Fruit fly (Drosophila melanogaster): Measurements from ENCODE around the gene CG11672.

The CG11672 gene

DNA sequence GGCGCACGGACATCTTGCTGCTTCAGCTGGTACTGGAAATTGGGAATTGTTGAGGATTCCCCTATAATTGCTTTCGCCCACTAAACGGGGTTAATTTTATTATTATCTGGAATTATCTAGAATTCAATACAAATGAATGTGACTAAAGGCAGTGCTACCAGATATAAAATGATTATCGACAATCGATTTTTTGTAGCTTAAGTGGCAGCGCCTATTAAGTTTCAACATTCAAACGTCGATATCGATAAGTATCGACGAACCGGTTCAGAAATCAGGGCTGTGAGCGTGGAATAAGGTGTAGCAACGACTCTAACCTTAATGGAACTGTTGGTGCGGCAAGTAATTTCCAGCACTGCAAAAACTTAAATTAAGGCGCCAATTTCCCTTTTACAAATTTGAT, 14.7 kb upstream of the CG11672 start, which contains the start of gene Sgt1:
Gene Sgt1, minus strand, starts transcription at position 165 of the 400 bp plus-strand sequence.
- TF ChIP-seq HLH106 (tag; optimal IDR thresholded peaks at IDR 0.05): peak; percentile 33
- no peak for TF ChIP-seq Rel (GFP tag; optimal IDR thresholded peaks at IDR 0.05)
- peak; percentile 91 for TF ChIP-seq Rel (tag; optimal IDR thresholded peaks at IDR 0.05)
- TF ChIP-seq N (GFP tag; optimal IDR thresholded peaks at IDR 0.05): no peak
- no peak for TF ChIP-seq Jra (GFP tag; optimal IDR thresholded peaks at IDR 0.05)
- TF ChIP-seq Sp1 (GFP tag; optimal IDR thresholded peaks at IDR 0.05): no peak
- TF ChIP-seq foxo (GFP tag; optimal IDR thresholded peaks at IDR 0.05): peak in 1 of 2 experiments; percentile 45
- TF ChIP-seq Mio (GFP tag; optimal IDR thresholded peaks at IDR 0.05): no peak
- peak; percentile 39 for TF ChIP-seq ey (GFP tag; optimal IDR thresholded peaks at IDR 0.05)
- TF ChIP-seq OdsH (GFP tag; optimal IDR thresholded peaks at IDR 0.05): peak; percentile 36
- TF ChIP-seq lola (GFP tag; optimal IDR thresholded peaks at IDR 0.05): no peak

DNA sequence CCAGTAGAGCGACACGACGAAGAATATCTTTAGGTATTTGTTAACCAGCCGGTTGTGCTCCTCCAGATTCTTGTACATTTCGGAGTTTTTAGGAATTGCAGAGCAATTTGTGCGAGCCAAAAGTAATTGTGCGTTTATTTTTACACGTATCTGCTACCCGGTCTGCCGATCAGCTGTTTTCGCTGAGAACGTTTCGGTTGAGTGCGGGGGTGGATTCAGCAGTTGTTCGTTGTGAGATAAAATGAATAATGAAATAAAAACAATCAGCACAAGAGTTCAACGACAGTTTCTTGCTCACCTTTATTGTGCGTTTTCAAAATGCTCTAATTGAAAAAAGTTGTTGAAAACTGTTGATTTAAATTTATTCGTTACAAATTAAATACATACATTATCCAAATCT, 13.5 kb upstream of the CG11672 start, which contains the start of gene nac:
Gene nac, minus strand, starts transcription at position 176 of the 400 bp plus-strand sequence.
- TF ChIP-seq ey (GFP tag; optimal IDR thresholded peaks at IDR 0.05) (no peak), foxo (GFP tag; optimal IDR thresholded peaks at IDR 0.05) (no peak), brk (GFP tag; optimal IDR thresholded peaks at IDR 0.05) (no peak), Hnf4 (GFP tag; optimal IDR thresholded peaks at IDR 0.05) (no peak), Vsx2 (GFP tag; optimal IDR thresholded peaks at IDR 0.05; ENCODE audit: partially characterized antibody) (no peak), GATAd (GFP tag; optimal IDR thresholded peaks at IDR 0.05) (no peak), fru (GFP tag; optimal IDR thresholded peaks at IDR 0.05) (no peak), Jra (GFP tag; optimal IDR thresholded peaks at IDR 0.05) (no peak), Hr78 (GFP tag; optimal IDR thresholded peaks at IDR 0.05) (no peak), Mio (GFP tag; optimal IDR thresholded peaks at IDR 0.05) (no peak), jim (GFP tag; optimal IDR thresholded peaks at IDR 0.05) (no peak), OdsH (GFP tag; optimal IDR thresholded peaks at IDR 0.05) (no peak), dsf (GFP tag; optimal IDR thresholded peaks at IDR 0.05; ENCODE audit: borderline replicate concordance) (no peak), usp (GFP tag; optimal IDR thresholded peaks at IDR 0.05) (no peak), Dif (GFP tag; optimal IDR thresholded peaks at IDR 0.05; ENCODE audit: partially characterized antibody) (peak; percentile 44), CG9705 (GFP tag; optimal IDR thresholded peaks at IDR 0.05) (peak; percentile 20), sv (GFP tag; optimal IDR thresholded peaks at IDR 0.05) (no peak), dmrt93B (GFP tag; optimal IDR thresholded peaks at IDR 0.05) (no peak), HLH106 (tag; optimal IDR thresholded peaks at IDR 0.05) (peak; percentile 21), Dfd (GFP tag; optimal IDR thresholded peaks at IDR 0.05) (no peak), Myc (optimal IDR thresholded peaks at IDR 0.05) (no peak), woc (GFP tag; optimal IDR thresholded peaks at IDR 0.05) (no peak), Rel (GFP tag; optimal IDR thresholded peaks at IDR 0.05) (no peak), Rel (tag; optimal IDR thresholded peaks at IDR 0.05) (no peak)

DNA sequence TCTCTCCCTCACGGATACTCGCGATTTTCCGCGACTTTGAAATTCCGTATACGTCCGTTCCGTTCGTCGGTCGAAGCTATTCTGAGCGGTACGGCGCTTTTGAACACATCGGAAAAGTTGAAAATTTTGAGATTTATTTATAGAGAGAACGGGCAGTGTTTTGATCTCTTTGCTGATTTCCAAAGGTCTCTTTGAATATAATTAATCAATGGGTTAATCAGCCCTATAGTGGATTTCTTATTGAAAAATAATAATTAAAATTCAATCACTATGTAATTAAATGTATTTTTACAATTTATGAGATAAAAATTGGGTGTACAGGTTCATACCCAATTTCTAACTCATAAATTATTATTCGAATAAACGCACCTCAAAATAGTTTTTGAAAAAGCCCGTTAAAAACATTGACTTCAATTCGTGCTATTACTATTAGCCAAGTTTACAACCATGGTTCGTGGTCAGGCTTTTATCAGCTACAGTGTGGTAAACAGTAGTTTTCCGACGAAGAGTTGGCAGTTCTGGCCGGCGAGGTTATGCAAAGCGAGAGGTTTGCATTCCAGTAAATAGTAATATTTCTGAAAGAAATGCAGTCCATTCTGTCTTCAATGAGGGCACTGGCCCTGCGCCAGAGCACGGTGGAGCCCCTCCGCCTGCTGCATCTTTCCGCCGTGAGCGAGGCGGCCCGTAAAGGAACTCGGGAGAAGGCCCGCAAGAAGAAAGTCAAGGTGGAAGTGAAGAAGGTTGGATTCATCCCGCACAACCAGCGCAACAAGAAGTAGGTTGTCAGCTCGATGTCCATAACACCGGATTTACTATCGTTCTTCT, 10.8 kb upstream of the CG11672 start, which contains the start of the genes CG9626 and mRpL1:
Gene CG9626, minus strand, starts transcription at position 51 of the 825 bp plus-strand sequence.
Gene mRpL1, plus strand, starts transcription at position 513 of the 825 bp plus-strand sequence.
- TF ChIP-seq Dif (GFP tag; optimal IDR thresholded peaks at IDR 0.05; ENCODE audit: partially characterized antibody): no peak
- peak; percentile 98 for TF ChIP-seq fru (GFP tag; optimal IDR thresholded peaks at IDR 0.05)
- peak; percentile 18 for TF ChIP-seq Myc (optimal IDR thresholded peaks at IDR 0.05)

DNA sequence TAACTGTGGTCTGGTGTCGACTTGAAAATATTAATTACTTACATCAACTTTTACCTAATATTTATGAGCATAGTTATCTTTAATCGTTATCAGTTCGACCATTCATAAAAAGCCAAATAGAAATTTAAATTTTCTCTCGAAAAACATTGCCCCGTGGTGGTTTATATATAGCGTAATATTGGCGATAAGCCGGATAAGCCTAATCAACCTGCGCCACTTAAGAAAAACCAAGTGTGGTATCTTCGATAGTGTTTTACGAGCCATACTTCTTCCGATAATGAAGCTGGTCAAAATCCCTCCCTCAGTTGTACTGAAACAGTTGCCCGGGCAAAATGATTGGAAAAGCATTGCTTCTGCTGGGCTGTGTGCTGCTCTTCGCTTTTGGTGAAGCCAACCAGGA, 1.7 kb upstream of the CG11672 start, which contains the start of gene CG31463:
Gene CG31463, plus strand, starts transcription at position 302 of the 400 bp plus-strand sequence.
- TF ChIP-seq CrebA (GFP tag; optimal IDR thresholded peaks at IDR 0.05; ENCODE audit: borderline replicate concordance) (no peak), h (GFP tag; optimal IDR thresholded peaks at IDR 0.05) (no peak), Sp1 (GFP tag; optimal IDR thresholded peaks at IDR 0.05) (no peak)

DNA sequence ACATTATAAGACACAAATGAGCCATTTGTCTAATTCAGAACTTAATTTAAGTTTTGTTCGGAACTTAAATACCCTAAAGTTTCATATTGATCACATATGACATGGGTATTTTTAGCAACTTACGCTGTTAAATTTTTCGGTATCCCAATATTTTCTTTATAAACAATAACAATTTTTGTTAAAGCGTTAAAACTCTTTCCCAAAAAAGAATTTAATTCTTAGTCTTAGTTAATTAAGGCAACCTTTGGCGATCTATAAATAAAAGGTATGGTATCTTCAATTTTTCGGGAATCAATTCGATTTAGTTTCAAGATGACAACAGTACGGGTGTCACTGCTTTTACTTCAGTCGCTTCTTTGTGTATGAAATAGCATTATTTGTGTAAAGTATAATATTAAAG, 562 bp upstream of the CG11672 start, which contains the start of gene CG31464:
Gene CG31464, plus strand, starts transcription at position 301 of the 400 bp plus-strand sequence.
- TF ChIP-seq N (GFP tag; optimal IDR thresholded peaks at IDR 0.05): no peak
- TF ChIP-seq Myc (optimal IDR thresholded peaks at IDR 0.05): no peak
- TF ChIP-seq br (GFP tag; optimal IDR thresholded peaks at IDR 0.05): no peak
- no peak for TF ChIP-seq Abd-B (GFP tag; optimal IDR thresholded peaks at IDR 0.05)
- no peak for TF ChIP-seq Mio (GFP tag; optimal IDR thresholded peaks at IDR 0.05)
- TF ChIP-seq h (GFP tag; optimal IDR thresholded peaks at IDR 0.05): no peak
- TF ChIP-seq rgr (GFP tag; optimal IDR thresholded peaks at IDR 0.05): no peak
- TF ChIP-seq HLH106 (tag; optimal IDR thresholded peaks at IDR 0.05): no peak
- TF ChIP-seq CG32264 (GFP tag; optimal IDR thresholded peaks at IDR 0.05): no peak
- no peak for TF ChIP-seq lola (GFP tag; optimal IDR thresholded peaks at IDR 0.05)

All from whole organism, wandering third instar larva.